Worm (Caenorhabditis elegans) whole organism, L4/young adult: ENCODE measurements around the gene ubc-15.

Experiments used
- W03F9.2 ChIP-seq: fragments of 150-350 bp; optimal IDR thresholded peaks from 2 replicates; lab custom pipeline; 2014; ENCODE audit warnings: missing biosample characterization, missing genetic modification characterization
- dao-5 ChIP-seq: sonication (generic microtip); optimal IDR thresholded peaks from 2 replicates; lab custom pipeline; 2016; ENCODE audit warnings: missing genotype, missing genetic modification characterization, moderate library complexity, missing compliant biosample characterization
- him-1 ChIP-seq: sonication (generic microtip); optimal IDR thresholded peaks from 2 replicates; lab custom pipeline; 2016; ENCODE audit warnings: missing genotype, missing genetic modification reagents, missing genetic modification characterization, missing compliant biosample characterization

DNA sequence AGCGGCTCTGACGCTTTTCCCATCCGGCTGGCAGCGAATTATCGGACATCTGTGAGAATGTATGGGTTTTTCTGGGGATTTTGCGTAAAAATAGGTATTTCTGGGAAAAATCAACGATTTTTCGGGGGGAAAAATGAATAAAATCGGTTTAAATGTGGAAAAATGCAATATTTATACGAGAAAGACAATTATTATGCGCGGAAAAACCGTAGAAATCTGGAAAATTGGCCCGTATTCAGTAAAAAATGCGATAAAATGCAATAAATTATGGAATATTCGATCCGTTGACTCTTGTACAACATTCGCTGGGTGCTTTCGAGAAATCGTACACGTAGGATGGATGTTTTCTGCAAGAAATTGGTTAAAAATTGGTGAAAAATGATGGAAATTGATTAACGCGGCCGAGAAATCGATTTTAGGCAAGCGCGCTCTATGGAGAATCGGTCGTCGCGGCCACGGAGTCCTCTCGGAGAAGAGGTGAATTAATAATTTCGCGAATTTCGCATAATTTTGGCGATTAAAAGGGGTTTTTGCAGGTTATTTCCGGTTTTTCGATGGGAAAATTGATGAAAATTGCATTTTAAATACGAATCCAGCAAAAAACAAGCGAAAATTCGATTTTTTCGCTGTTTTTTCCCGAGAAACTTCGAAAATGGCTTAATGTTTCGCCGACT is 24.3 kb downstream of the ubc-15 start, which contains the start of gene pinn-1:
- TF ChIP-seq W03F9.2 (peak; percentile 71), dao-5 (tag; lab: Kevin White, UChicago) (no peak), him-1 (tag; lab: Kevin White, UChicago) (peak; percentile 55)
